Worm (Caenorhabditis elegans) whole organism, early embryonic: ENCODE results near the gene math-39.

Source experiments
- B0310.2 ChIP-seq: sonication (generic microtip); optimal IDR thresholded peaks from 2 replicates; lab custom pipeline; 2016; ENCODE audit warnings: mild to moderate bottlenecking, missing genetic modification characterization, missing compliant biosample characterization
- ama-1 ChIP-seq: fragments of 150-350 bp; optimal IDR thresholded peaks from 2 replicates; lab custom pipeline; 2014
- ceh-13 ChIP-seq: fragments of 200-800 bp; sonication (Bioruptor generic); optimal IDR thresholded peaks from 2 replicates; lab custom pipeline; 2018; ENCODE audit warnings: mild to moderate bottlenecking, missing genetic modification characterization, missing compliant biosample characterization
- ets-7 ChIP-seq: sonication (generic microtip); optimal IDR thresholded peaks from 2 replicates; lab custom pipeline; 2016; ENCODE audit warnings: missing genotype, missing genetic modification characterization, missing compliant biosample characterization
- flt-1 ChIP-seq: fragments of 200-800 bp; sonication (Bioruptor generic); IDR thresholded peaks from 2 replicates; pipeline ENCODE4 v1.3.6; 2022; ENCODE audit warnings: missing genetic modification characterization, missing compliant biosample characterization
- hmbx-1 ChIP-seq: sonication (generic microtip); optimal IDR thresholded peaks from 2 replicates; lab custom pipeline; 2016; ENCODE audit warnings: mild to moderate bottlenecking, missing genetic modification characterization, missing compliant biosample characterization
- pes-1 ChIP-seq: fragments of 200-800 bp; sonication (Bioruptor generic); IDR thresholded peaks from 2 replicates; pipeline ENCODE4 v1.3.6; 2022; ENCODE audit warnings: missing genetic modification reagents, missing genetic modification characterization, missing compliant biosample characterization
- tbx-11 ChIP-seq: fragments of 200-800 bp; sonication (Bioruptor generic); IDR thresholded peaks from 2 replicates; pipeline ENCODE4 v1.3.6; 2022; ENCODE audit warnings: missing genetic modification characterization, missing compliant biosample characterization
- tbx-37 ChIP-seq: fragments of 200-800 bp; sonication (Bioruptor generic); conservative IDR thresholded peaks from 2 replicates; pipeline ENCODE4 v1.3.6; 2022; ENCODE audit warnings: missing genetic modification reagents, missing genetic modification characterization, missing compliant biosample characterization

DNA sequence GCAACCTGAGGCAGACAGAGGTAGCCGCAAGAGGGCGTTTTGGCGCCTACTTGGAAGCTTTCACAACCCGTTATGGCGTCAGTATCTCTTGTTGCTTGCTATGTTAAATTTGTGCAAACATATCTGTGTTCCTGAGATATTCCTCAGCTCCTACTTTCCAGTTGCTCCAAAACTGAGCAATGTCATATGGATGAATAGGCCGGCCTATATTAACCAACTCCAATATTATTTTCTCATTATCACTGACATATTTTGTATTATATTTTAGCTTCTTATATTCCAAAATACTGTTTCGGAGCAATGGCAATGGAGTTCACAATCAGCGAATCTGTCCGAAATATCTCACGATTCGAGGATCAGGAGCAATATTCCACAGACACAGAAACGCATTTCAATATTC, 43.5 kb downstream of the math-39 start, which contains the start of gene math-13:
- TF ChIP-seq flt-1 (GFP tag; lab: Robert Waterston, UW), result no peak
- no peak for TF ChIP-seq B0310.2 (tag; lab: Kevin White, UChicago)
- no peak for TF ChIP-seq ama-1 (lab: Kevin White, UChicago)
- TF ChIP-seq pes-1, result no peak
- TF ChIP-seq tbx-11 (GFP tag; lab: Robert Waterston, UW), result no peak
- TF ChIP-seq ceh-13 (GFP tag; lab: Kevin White, UChicago), result no peak
- TF ChIP-seq hmbx-1 (tag; lab: Kevin White, UChicago), result no peak
- TF ChIP-seq tbx-37 (GFP tag; lab: Robert Waterston, UW), result no peak
- TF ChIP-seq ets-7 (tag; lab: Kevin White, UChicago), result no peak
